2 fruit fly cellular contexts compared by ENCODE assay signal in the genomic region with DNA sequence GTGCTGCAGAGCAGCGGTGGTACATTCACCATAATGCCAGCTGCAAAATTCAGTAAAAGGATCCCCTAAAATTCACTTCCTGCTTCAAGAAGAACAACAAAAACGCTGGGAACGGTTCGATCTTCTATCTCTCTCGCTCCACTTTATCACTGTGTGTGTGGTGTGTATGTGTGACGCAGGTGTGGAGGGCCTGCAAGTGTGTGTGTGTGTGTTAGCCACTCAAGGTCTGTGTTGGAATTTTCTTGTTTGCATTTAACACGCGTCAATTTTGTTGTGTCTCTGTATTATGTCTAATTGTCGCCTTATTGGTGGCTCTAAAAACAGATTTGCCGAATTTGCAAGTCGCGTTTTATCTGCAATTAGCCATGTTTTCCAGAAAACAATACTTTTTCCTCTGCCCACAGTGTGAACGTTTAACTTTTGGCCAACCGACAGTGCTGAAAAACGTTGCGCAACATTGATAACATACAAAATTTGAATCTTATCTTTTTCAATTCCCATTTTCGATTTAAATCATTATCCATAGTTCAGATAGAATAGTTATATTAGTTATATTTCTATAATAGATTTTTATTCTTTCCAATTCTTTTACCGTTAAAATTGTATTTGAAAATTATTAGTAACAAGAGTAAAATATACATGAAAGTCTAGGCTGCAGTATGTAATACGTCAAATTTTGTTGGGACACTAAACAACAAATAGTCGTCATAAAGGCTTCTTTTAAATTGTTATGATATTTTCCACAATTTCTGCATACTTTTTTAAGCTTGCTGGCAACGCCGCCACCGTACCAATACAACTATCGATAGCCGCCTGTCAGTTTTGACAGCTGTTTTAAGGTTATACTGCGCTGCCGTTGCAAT.
TF ChIP-seq lines count a peak whose summit lies in the region.

TSS of gene Afti (minus strand) at position 440 of the 863 bp plus-strand sequence.
TSS of gene ATPsynE (plus strand) at position 698 of the 863 bp plus-strand sequence.

TF ChIP-seq in whole organism, embryonic, 481 proteins besides CTCF, POLR2A, EP300 and RAD21 (continued from another document and continues in another):
- peak; percentile 82; the same call in 1 of the 2 replicates for TF ChIP-seq vvl (GFP tag; IDR thresholded peaks at IDR 0.05; lab: Robert Waterston, UW)
- TF ChIP-seq CG1024 (GFP tag; IDR thresholded peaks at IDR 0.05; lab: Robert Waterston, UW), result peak; percentile 47; the same call in 1 of the 2 replicates
- TF ChIP-seq CG2875 (GFP tag; optimal IDR thresholded peaks at IDR 0.05; lab: Kevin White, UChicago), result no peak
- peak; percentile 68 for TF ChIP-seq E2f2 (GFP tag; IDR thresholded peaks at IDR 0.05; lab: Robert Waterston, UW)
- TF ChIP-seq Stat92E (GFP tag; optimal IDR thresholded peaks at IDR 0.05; lab: Kevin White, UChicago), result no peak
- no peak for TF ChIP-seq CG12071 (GFP tag; optimal IDR thresholded peaks at IDR 0.05; lab: Kevin White, UChicago)
- TF ChIP-seq her (GFP tag; optimal IDR thresholded peaks at IDR 0.05; lab: Kevin White, UChicago), result peak; percentile 22
- peak; percentile 72 for TF ChIP-seq bcd (GFP tag; optimal IDR thresholded peaks at IDR 0.05; lab: Kevin White, UChicago)
- TF ChIP-seq ap (GFP tag; IDR thresholded peaks at IDR 0.05; lab: Robert Waterston, UW), result peak; percentile 60
- peak; percentile 46 for TF ChIP-seq CG9437 (GFP tag; optimal IDR thresholded peaks at IDR 0.05; lab: Kevin White, UChicago)
- TF ChIP-seq Hey (tag; optimal IDR thresholded peaks at IDR 0.05; lab: Kevin White, UChicago), result peak; percentile 8
- TF ChIP-seq Asciz (GFP tag; optimal IDR thresholded peaks at IDR 0.05; lab: Kevin White, UChicago), result peak; percentile 51
- no peak for TF ChIP-seq ash1 (GFP tag; optimal IDR thresholded peaks at IDR 0.05; lab: Kevin White, UChicago)
- no peak for TF ChIP-seq Jarid2 (GFP tag; optimal IDR thresholded peaks at IDR 0.05; lab: Kevin White, UChicago)
- TF ChIP-seq Ravus (GFP tag; IDR thresholded peaks at IDR 0.05; lab: Robert Waterston, UW), result peak; percentile 23
- no peak; the same call in 1 of the 2 replicates for TF ChIP-seq Nf-YA (GFP tag; IDR thresholded peaks at IDR 0.05; lab: Robert Waterston, UW)
- TF ChIP-seq dysf (GFP tag; IDR thresholded peaks at IDR 0.05; lab: Robert Waterston, UW), result peak; percentile 65; the same call in 2 of the 3 replicates
- no peak for TF ChIP-seq CG12236 (GFP tag; optimal IDR thresholded peaks at IDR 0.05; lab: Kevin White, UChicago)
- TF ChIP-seq CG4282 (GFP tag; optimal IDR thresholded peaks at IDR 0.05; lab: Kevin White, UChicago), result no peak
- peak; percentile 81 for TF ChIP-seq pum (GFP tag; optimal IDR thresholded peaks at IDR 0.05; lab: Kevin White, UChicago)
- no peak for TF ChIP-seq Neu2 (GFP tag; optimal IDR thresholded peaks at IDR 0.05; lab: Kevin White, UChicago; ENCODE audit: borderline replicate concordance)
- no peak for TF ChIP-seq CG5953 (GFP tag; IDR thresholded peaks at IDR 0.05; lab: Robert Waterston, UW)
- TF ChIP-seq CG1233 (GFP tag; optimal IDR thresholded peaks at IDR 0.05; lab: Kevin White, UChicago), result peak; percentile 58
- peak; percentile 40 for TF ChIP-seq Atf-2 (GFP tag; optimal IDR thresholded peaks at IDR 0.05; lab: Kevin White, UChicago)
- TF ChIP-seq ara (GFP tag; IDR thresholded peaks at IDR 0.05; lab: Robert Waterston, UW), result peak; percentile 47; the same call in 1 of the 2 replicates
- peak; percentile 58 for TF ChIP-seq CG1602 (GFP tag; optimal IDR thresholded peaks at IDR 0.05; lab: Kevin White, UChicago)
- peak; percentile 70 for TF ChIP-seq CG2712 (tag; optimal IDR thresholded peaks at IDR 0.05; lab: Kevin White, UChicago)
- TF ChIP-seq slp2 (GFP tag; optimal IDR thresholded peaks at IDR 0.05; lab: Kevin White, UChicago), result peak; percentile 65
- TF ChIP-seq btn (GFP tag; optimal IDR thresholded peaks at IDR 0.05; lab: Kevin White, UChicago), result no peak
- no peak for TF ChIP-seq Side (GFP tag; optimal IDR thresholded peaks at IDR 0.05; lab: Kevin White, UChicago)
- peak; percentile 44; the same call in 2 of the 3 replicates for TF ChIP-seq hb (GFP tag; IDR thresholded peaks at IDR 0.05; lab: Robert Waterston, UW; ENCODE audit: partially characterized antibody)
- peak; percentile 40 for TF ChIP-seq CG7987 (GFP tag; optimal IDR thresholded peaks at IDR 0.05; lab: Kevin White, UChicago)
- TF ChIP-seq ssp (GFP tag; IDR thresholded peaks at IDR 0.05; lab: Robert Waterston, UW), result peak; percentile 57; the same call in 1 of the 2 replicates
- TF ChIP-seq CG8359 (GFP tag; optimal IDR thresholded peaks at IDR 0.05; lab: Kevin White, UChicago; ENCODE audit: borderline replicate concordance), result no peak
- no peak for TF ChIP-seq HmgD (GFP tag; optimal IDR thresholded peaks at IDR 0.05; lab: Kevin White, UChicago)
- peak; percentile 58 for TF ChIP-seq unc-4 (GFP tag; IDR thresholded peaks at IDR 0.05; lab: Robert Waterston, UW; ENCODE audit: partially characterized antibody)
- TF ChIP-seq al (GFP tag; IDR thresholded peaks at IDR 0.05; lab: Robert Waterston, UW), result peak; percentile 63
- TF ChIP-seq CG2202 (tag; optimal IDR thresholded peaks at IDR 0.05; lab: Kevin White, UChicago), result peak; percentile 9
- peak; percentile 39 for TF ChIP-seq CG6254 (GFP tag; optimal IDR thresholded peaks at IDR 0.05; lab: Kevin White, UChicago)
- peak; percentile 69 for TF ChIP-seq CG12155 (GFP tag; optimal IDR thresholded peaks at IDR 0.05; lab: Kevin White, UChicago)
- no peak for TF ChIP-seq Trl (optimal IDR thresholded peaks at IDR 0.05; lab: Kevin White, UChicago)
- peak; percentile 73 for TF ChIP-seq Trl (GFP tag; optimal IDR thresholded peaks at IDR 0.05; lab: Kevin White, UChicago)
- no peak for TF ChIP-seq D19A (tag; optimal IDR thresholded peaks at IDR 0.05; lab: Kevin White, UChicago)
- peak; percentile 27 for TF ChIP-seq shn (GFP tag; optimal IDR thresholded peaks at IDR 0.05; lab: Kevin White, UChicago)
- no peak for TF ChIP-seq yki (optimal IDR thresholded peaks at IDR 0.05; lab: Kevin White, UChicago)
- no peak for TF ChIP-seq Lpt (GFP tag; optimal IDR thresholded peaks at IDR 0.05; lab: Kevin White, UChicago)
- TF ChIP-seq CG1832 (GFP tag; optimal IDR thresholded peaks at IDR 0.05; lab: Kevin White, UChicago), result peak; percentile 55
- TF ChIP-seq CG30403 (GFP tag; optimal IDR thresholded peaks at IDR 0.05; lab: Kevin White, UChicago), result peak; percentile 79
- peak; percentile 19 for TF ChIP-seq CG6813 (GFP tag; optimal IDR thresholded peaks at IDR 0.05; lab: Kevin White, UChicago)
- no peak for TF ChIP-seq fru (optimal IDR thresholded peaks at IDR 0.05; lab: Kevin White, UChicago)
- TF ChIP-seq Oli (tag; optimal IDR thresholded peaks at IDR 0.05; lab: Kevin White, UChicago), result peak; percentile 44
- no peak for TF ChIP-seq CG30431 (GFP tag; optimal IDR thresholded peaks at IDR 0.05; lab: Kevin White, UChicago)
- peak; percentile 59; the same call in 2 of the 3 replicates for TF ChIP-seq Dbx (GFP tag; IDR thresholded peaks at IDR 0.05; lab: Robert Waterston, UW)
- TF ChIP-seq Poxn (GFP tag; IDR thresholded peaks at IDR 0.05; lab: Robert Waterston, UW), result no peak
- peak; percentile 58 for TF ChIP-seq CG7556 (GFP tag; optimal IDR thresholded peaks at IDR 0.05; lab: Kevin White, UChicago)
- TF ChIP-seq Kr (GFP tag; optimal IDR thresholded peaks at IDR 0.05; lab: Kevin White, UChicago), result no peak
- peak; percentile 64 for TF ChIP-seq CG13894 (tag; optimal IDR thresholded peaks at IDR 0.05; lab: Kevin White, UChicago)
- no peak for TF ChIP-seq eve (GFP tag; optimal IDR thresholded peaks at IDR 0.05; lab: Kevin White, UChicago)
- no peak for TF ChIP-seq TFAM (GFP tag; optimal IDR thresholded peaks at IDR 0.05; lab: Kevin White, UChicago)

TF ChIP-seq in whole organism, prepupa, 60 proteins besides CTCF, POLR2A, EP300 and RAD21 (continued from another document):
- TF ChIP-seq Blimp-1 (GFP tag; optimal IDR thresholded peaks at IDR 0.05; lab: Kevin White, UChicago), result no peak
- peak; percentile 32 for TF ChIP-seq Ets96B (tag; optimal IDR thresholded peaks at IDR 0.05; lab: Kevin White, UChicago)
- TF ChIP-seq Sox102F (GFP tag; optimal IDR thresholded peaks at IDR 0.05; lab: Kevin White, UChicago), result no peak
- TF ChIP-seq acj6 (GFP tag; optimal IDR thresholded peaks at IDR 0.05; lab: Kevin White, UChicago), result peak; percentile 71
- TF ChIP-seq CG6163 (GFP tag; IDR thresholded peaks at IDR 0.05; lab: Robert Waterston, UW), result peak; percentile 69; the same call in 1 of the 3 replicates
- no peak for TF ChIP-seq CG16779 (tag; optimal IDR thresholded peaks at IDR 0.05; lab: Kevin White, UChicago)
- TF ChIP-seq eg (GFP tag; IDR thresholded peaks at IDR 0.05; lab: Robert Waterston, UW), result no peak; the same call in 2 of the 3 replicates
- TF ChIP-seq CG7368 (GFP tag; optimal IDR thresholded peaks at IDR 0.05; lab: Kevin White, UChicago), result peak; percentile 34
- TF ChIP-seq CG4318 (GFP tag; optimal IDR thresholded peaks at IDR 0.05; lab: Kevin White, UChicago), result no peak
- TF ChIP-seq CG11902 (GFP tag; optimal IDR thresholded peaks at IDR 0.05; lab: Kevin White, UChicago), result peak; percentile 62
- TF ChIP-seq Lpt (GFP tag; optimal IDR thresholded peaks at IDR 0.05; lab: Kevin White, UChicago), result no peak
TF ChIP-seq in whole organism, prepupa: peak in this region for 27.
